Fruit fly (Drosophila melanogaster) whole organism, embryonic: ENCODE measurements around the gene CG44004.

Experiments
- Asciz ChIP-seq: fragments of 200-800 bp; sonication (Bioruptor generic); optimal IDR thresholded peaks from 2 replicates; lab custom pipeline; 2017; ENCODE audit warnings: missing biosample characterization, mild to moderate bottlenecking, missing genetic modification characterization, missing genetic modification reagents
- Atf6 ChIP-seq: fragments of 200-800 bp; sonication (Bioruptor generic); IDR thresholded peaks from 2 replicates; pipeline ENCODE4 v1.3.6; 2022; ENCODE audit warnings: missing biosample characterization, missing genetic modification characterization
- Blimp-1 ChIP-seq: fragments of 200-800 bp; sonication (Bioruptor generic); optimal IDR thresholded peaks from 3 replicates; lab custom pipeline; 2018; ENCODE audit warnings: missing biosample characterization, missing genetic modification characterization, mild to moderate bottlenecking, moderate library complexity, missing genetic modification reagents
- CG10267 ChIP-seq: fragments of 200-800 bp; sonication (Bioruptor generic); optimal IDR thresholded peaks from 2 replicates; lab custom pipeline; 2018; ENCODE audit warnings: missing biosample characterization, mild to moderate bottlenecking, missing genetic modification characterization, moderate library complexity
- CG10366 ChIP-seq: fragments of 200-800 bp; sonication (Bioruptor generic); IDR thresholded peaks from 2 replicates; pipeline ENCODE4 v1.3.6; 2022; ENCODE audit warnings: missing biosample characterization, missing genetic modification characterization
- CG10543 ChIP-seq: fragments of 200-800 bp; sonication (Bioruptor generic); optimal IDR thresholded peaks from 3 replicates; lab custom pipeline; 2017; ENCODE audit warnings: missing biosample characterization, mild to moderate bottlenecking, missing genetic modification characterization, moderate library complexity
- CG11504 ChIP-seq: fragments of 200-800 bp; sonication (Bioruptor generic); optimal IDR thresholded peaks from 3 replicates; lab custom pipeline; 2019; ENCODE audit warnings: missing biosample characterization, mild to moderate bottlenecking, missing genetic modification characterization, moderate library complexity
- CG1233 ChIP-seq: fragments of 200-800 bp; sonication (Bioruptor generic); optimal IDR thresholded peaks from 4 replicates; lab custom pipeline; 2018; ENCODE audit warnings: missing biosample characterization, mild to moderate bottlenecking, missing genetic modification characterization
- CG12391 ChIP-seq: fragments of 200-800 bp; sonication (Bioruptor generic); optimal IDR thresholded peaks from 3 replicates; lab custom pipeline; 2018; ENCODE audit warnings: missing biosample characterization, mild to moderate bottlenecking, missing genetic modification characterization, moderate library complexity
- CG13424 ChIP-seq: fragments of 200-800 bp; sonication (Bioruptor generic); optimal IDR thresholded peaks from 2 replicates; lab custom pipeline; 2019; ENCODE audit warnings: missing biosample characterization, mild to moderate bottlenecking, missing genetic modification characterization, moderate library complexity
- CG14710 ChIP-seq: fragments of 200-800 bp; sonication (Bioruptor generic); optimal IDR thresholded peaks from 3 replicates; lab custom pipeline; 2019; ENCODE audit warnings: missing biosample characterization, mild to moderate bottlenecking, missing genetic modification characterization, moderate library complexity
- CG15269 ChIP-seq: fragments of 200-800 bp; sonication (Bioruptor generic); optimal IDR thresholded peaks from 2 replicates; lab custom pipeline; 2018; ENCODE audit warnings: missing biosample characterization, mild to moderate bottlenecking, missing genetic modification characterization, moderate library complexity
- CG15601 ChIP-seq: fragments of 200-800 bp; sonication (Bioruptor generic); optimal IDR thresholded peaks from 3 replicates; lab custom pipeline; 2019; ENCODE audit warnings: missing biosample characterization, mild to moderate bottlenecking, missing genetic modification characterization, moderate library complexity
- CG1647 ChIP-seq: fragments of 200-800 bp; sonication (Bioruptor generic); optimal IDR thresholded peaks from 3 replicates; lab custom pipeline; 2016; ENCODE audit warnings: missing biosample characterization, missing genetic modification characterization
- CG17385 ChIP-seq: fragments of 200-800 bp; sonication (Bioruptor generic); optimal IDR thresholded peaks from 3 replicates; lab custom pipeline; 2018; ENCODE audit warnings: missing biosample characterization, mild to moderate bottlenecking, missing genetic modification characterization
- CG17829 ChIP-seq: fragments of 200-800 bp; optimal IDR thresholded peaks from 2 replicates; lab custom pipeline; 2019; ENCODE audit warnings: missing biosample characterization, mild to moderate bottlenecking, missing genetic modification characterization, moderate library complexity
- CG30403 ChIP-seq: fragments of 200-800 bp; sonication (Bioruptor generic); optimal IDR thresholded peaks from 3 replicates; lab custom pipeline; 2016; ENCODE audit warnings: missing biosample characterization, missing genetic modification characterization
- CG32767 ChIP-seq: fragments of 200-800 bp; sonication (Bioruptor generic); IDR thresholded peaks from 2 replicates; pipeline ENCODE4 v1.3.6; 2022; ENCODE audit warnings: missing biosample characterization, missing genetic modification characterization
- CG33557 ChIP-seq: fragments of 200-800 bp; sonication (Bioruptor generic); optimal IDR thresholded peaks from 2 replicates; lab custom pipeline; 2019; ENCODE audit warnings: missing biosample characterization, mild to moderate bottlenecking, missing genetic modification characterization, moderate library complexity
- CG34422 ChIP-seq: fragments of 200-800 bp; sonication (Bioruptor generic); IDR thresholded peaks from 3 replicates; pipeline ENCODE4 v1.3.6; 2022; ENCODE audit warnings: missing biosample characterization, missing genetic modification characterization
- CG6254 ChIP-seq: fragments of 200-800 bp; sonication (Bioruptor generic); optimal IDR thresholded peaks from 3 replicates; lab custom pipeline; 2017; ENCODE audit warnings: mild to moderate bottlenecking, missing biosample characterization, missing genetic modification reagents, missing genetic modification characterization
- CG7786 ChIP-seq: fragments of 200-800 bp; sonication (Bioruptor generic); optimal IDR thresholded peaks from 2 replicates; lab custom pipeline; 2016; ENCODE audit warnings: missing biosample characterization, missing genetic modification characterization
- CG9727 ChIP-seq: fragments of 200-800 bp; sonication (Bioruptor generic); optimal IDR thresholded peaks from 3 replicates; lab custom pipeline; 2017; ENCODE audit warnings: missing biosample characterization, mild to moderate bottlenecking, missing genetic modification characterization
- CTCF ChIP-seq: fragments of 200-800 bp; sonication (Bioruptor generic); optimal IDR thresholded peaks from 2 replicates; lab custom pipeline; 2017; ENCODE audit warnings: missing biosample characterization, mild to moderate bottlenecking, missing genetic modification characterization, moderate library complexity
- Camta ChIP-seq: fragments of 200-800 bp; sonication (Bioruptor generic); optimal IDR thresholded peaks from 2 replicates; lab custom pipeline; 2016; ENCODE audit warnings: missing biosample characterization, missing genetic modification characterization
- D19A ChIP-seq: fragments of 200-800 bp; optimal IDR thresholded peaks from 3 replicates; lab custom pipeline; 2019; ENCODE audit warnings: missing biosample characterization, mild to moderate bottlenecking, missing genetic modification characterization, moderate library complexity
- Eip74EF ChIP-seq, 2 experiments: fragments of 200-800 bp in 1 of 2; fragments of >200 bp in 1 of 2; sonication (Bioruptor generic) in 1 of 2; optimal IDR thresholded peaks; 2 replicates each; lab custom pipeline; 2017 to 2019; ENCODE audit warnings: missing biosample characterization in 2 of 2, missing genetic modification characterization in 2 of 2, mild to moderate bottlenecking in 1 of 2, moderate library complexity in 1 of 2
- Fer1 ChIP-seq: fragments of 200-800 bp; sonication (Bioruptor generic); optimal IDR thresholded peaks from 2 replicates; lab custom pipeline; 2017; ENCODE audit warnings: missing biosample characterization, mild to moderate bottlenecking, missing genetic modification characterization
- Lim3 ChIP-seq: fragments of 200-800 bp; sonication (Bioruptor generic); IDR thresholded peaks from 2 replicates; pipeline ENCODE4 v1.3.6; 2022; ENCODE audit warnings: missing biosample characterization, missing genetic modification characterization
- PHDP ChIP-seq: fragments of 200-800 bp; sonication (Bioruptor generic); optimal IDR thresholded peaks from 3 replicates; lab custom pipeline; 2018; ENCODE audit warnings: missing biosample characterization, mild to moderate bottlenecking, missing genetic modification characterization, moderate library complexity
- Sox102F ChIP-seq: fragments of 200-800 bp; sonication (Bioruptor generic); optimal IDR thresholded peaks from 2 replicates; lab custom pipeline; 2018; ENCODE audit warnings: missing biosample characterization, mild to moderate bottlenecking, missing genetic modification characterization, moderate library complexity
- Spps ChIP-seq: fragments of 200-800 bp; sonication (Bioruptor generic); optimal IDR thresholded peaks from 2 replicates; lab custom pipeline; 2018; ENCODE audit warnings: missing biosample characterization, mild to moderate bottlenecking, missing genetic modification characterization
- Usf ChIP-seq: fragments of 200-800 bp; sonication (Bioruptor generic); optimal IDR thresholded peaks from 2 replicates; lab custom pipeline; 2017; ENCODE audit warnings: missing genotype, missing biosample characterization, missing genetic modification characterization
- bowl ChIP-seq: fragments of 200-800 bp; sonication (Bioruptor generic); IDR thresholded peaks from 2 replicates; pipeline ENCODE4 v1.3.6; 2022; ENCODE audit warnings: missing biosample characterization, missing genetic modification characterization
- bsh ChIP-seq, 2 experiments: fragments of 200-800 bp; sonication (Bioruptor generic); optimal IDR thresholded peaks; 2 replicates each; lab custom pipeline; 2017 to 2018; ENCODE audit warnings: mild to moderate bottlenecking in 2 of 2, missing biosample characterization in 2 of 2, missing genetic modification characterization in 2 of 2, moderate library complexity in 1 of 2
- crol ChIP-seq: fragments of 200-800 bp; sonication (Bioruptor generic); IDR thresholded peaks from 2 replicates; pipeline ENCODE4 v1.3.6; 2022; ENCODE audit warnings: missing biosample characterization, missing genetic modification characterization
- dmrt11E ChIP-seq: fragments of 200-800 bp; sonication (Bioruptor generic); optimal IDR thresholded peaks from 3 replicates; lab custom pipeline; 2018; ENCODE audit warnings: missing biosample characterization, mild to moderate bottlenecking, missing genetic modification characterization, moderate library complexity
- eve ChIP-seq, 2 experiments: fragments of >200 bp; optimal IDR thresholded peaks; 2 replicates each; lab custom pipeline; 2017; ENCODE audit warnings: missing biosample characterization in 2 of 2, missing genetic modification characterization in 2 of 2
- exex ChIP-seq: fragments of 200-800 bp; sonication (Bioruptor generic); optimal IDR thresholded peaks from 4 replicates; lab custom pipeline; 2018; ENCODE audit warnings: missing biosample characterization, mild to moderate bottlenecking, missing genetic modification characterization, moderate library complexity
- fd96Cb ChIP-seq: fragments of 200-800 bp; sonication (Bioruptor generic); optimal IDR thresholded peaks from 2 replicates; lab custom pipeline; 2018; ENCODE audit warnings: missing biosample characterization, mild to moderate bottlenecking, missing genetic modification characterization, moderate library complexity
- ftz-f1 ChIP-seq: fragments of 200-800 bp; sonication (Bioruptor generic); optimal IDR thresholded peaks from 2 replicates; lab custom pipeline; 2016; ENCODE audit warnings: missing biosample characterization, missing genetic modification characterization
- gem ChIP-seq: fragments of 200-800 bp; sonication (Bioruptor generic); optimal IDR thresholded peaks from 2 replicates; lab custom pipeline; 2019; ENCODE audit warnings: missing biosample characterization, mild to moderate bottlenecking, missing genetic modification characterization, moderate library complexity
- grau ChIP-seq: fragments of 200-800 bp; optimal IDR thresholded peaks from 3 replicates; lab custom pipeline; 2019; ENCODE audit warnings: missing biosample characterization, mild to moderate bottlenecking, missing genetic modification characterization, moderate library complexity
- kah ChIP-seq: fragments of 200-800 bp; sonication (Bioruptor generic); optimal IDR thresholded peaks from 2 replicates; lab custom pipeline; 2018; ENCODE audit warnings: missing biosample characterization, mild to moderate bottlenecking, missing genetic modification characterization
- lilli ChIP-seq: fragments of 200-800 bp; sonication (Bioruptor generic); optimal IDR thresholded peaks from 3 replicates; lab custom pipeline; 2016; ENCODE audit warnings: missing biosample characterization, missing genetic modification characterization
- nerfin-1 ChIP-seq: fragments of 200-800 bp; sonication (Bioruptor generic); optimal IDR thresholded peaks from 3 replicates; lab custom pipeline; 2019; ENCODE audit warnings: missing biosample characterization, mild to moderate bottlenecking, missing genetic modification characterization, moderate library complexity
- nmo ChIP-seq: fragments of 200-800 bp; sonication (Bioruptor generic); optimal IDR thresholded peaks from 2 replicates; lab custom pipeline; 2018; ENCODE audit warnings: missing biosample characterization, mild to moderate bottlenecking, missing genetic modification characterization, moderate library complexity
- row ChIP-seq: fragments of 200-800 bp; sonication (Bioruptor generic); IDR thresholded peaks from 3 replicates; pipeline ENCODE4 v1.3.6; 2022; ENCODE audit warnings: missing biosample characterization, missing genetic modification characterization
- sens ChIP-seq: fragments of 200-800 bp; sonication (Bioruptor generic); peaks from one replicate; lab custom pipeline; 2016; ENCODE audit warnings: missing biosample characterization, missing genetic modification characterization
- sim ChIP-seq: fragments of 200-800 bp; sonication (Bioruptor generic); IDR thresholded peaks from 2 replicates; pipeline ENCODE4 v1.3.6; 2022; ENCODE audit warnings: missing biosample characterization, missing genetic modification characterization
- tap ChIP-seq: fragments of 200-800 bp; optimal IDR thresholded peaks from 3 replicates; lab custom pipeline; 2019; ENCODE audit warnings: missing biosample characterization, mild to moderate bottlenecking, missing genetic modification characterization, moderate library complexity

CG44004 gene

DNA sequence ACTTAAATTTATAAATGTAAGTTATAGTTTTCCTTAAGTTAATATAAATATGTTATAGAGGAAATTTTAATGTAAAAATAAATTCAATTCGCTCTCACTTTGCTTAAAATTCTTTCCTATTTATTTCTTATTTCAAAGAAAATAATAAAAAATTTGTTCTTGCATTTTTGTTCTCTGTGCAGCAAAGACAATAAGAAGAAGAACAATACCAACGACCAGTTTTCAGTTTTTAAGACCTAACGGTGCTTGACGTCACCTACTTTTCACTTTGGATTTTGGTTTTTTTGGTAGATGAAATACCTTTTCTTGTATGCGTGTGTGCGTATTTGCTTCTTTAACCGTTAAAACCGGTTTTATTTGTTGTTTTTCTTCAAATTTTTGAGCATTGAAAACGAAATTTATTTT is 28.5 kb upstream of the CG44004 start:
- TF ChIP-seq CTCF (GFP tag; lab: Kevin White, UChicago) (no peak), nmo (GFP tag; lab: Kevin White, UChicago) (peak; percentile 66), CG10366 (GFP tag; lab: Robert Waterston, UW) (no peak), CG32767 (GFP tag; lab: Robert Waterston, UW) (no peak), CG1647 (GFP tag; lab: Kevin White, UChicago) (no peak), Asciz (GFP tag; lab: Kevin White, UChicago) (peak; percentile 24), CG7786 (GFP tag; lab: Kevin White, UChicago) (no peak), CG15601 (tag; lab: Kevin White, UChicago) (peak; percentile 73), ftz-f1 (GFP tag; lab: Kevin White, UChicago) (no peak), CG17385 (GFP tag; lab: Kevin White, UChicago) (peak; percentile 77), lilli (GFP tag; lab: Kevin White, UChicago) (no peak), Spps (peak; percentile 41), Atf6 (GFP tag; lab: Robert Waterston, UW) (no peak), crol (GFP tag; lab: Robert Waterston, UW) (no peak), D19A (peak; percentile 48), Eip74EF (GFP tag; optimal IDR thresholded peaks at IDR 0.05; lab: Kevin White, UChicago) (peak in 1 of 2 experiments; percentile 9), kah (GFP tag; lab: Kevin White, UChicago) (no peak), CG1233 (GFP tag; lab: Kevin White, UChicago) (peak; percentile 9), CG10267 (tag; lab: Kevin White, UChicago) (peak; percentile 49), CG15269 (tag; lab: Kevin White, UChicago) (peak; percentile 5), nerfin-1 (tag; lab: Kevin White, UChicago) (peak; percentile 11), CG33557 (GFP tag; lab: Kevin White, UChicago) (peak; percentile 30), eve (GFP tag; optimal IDR thresholded peaks at IDR 0.05; lab: Kevin White, UChicago) (no peak), Fer1 (GFP tag; lab: Kevin White, UChicago) (no peak), bowl (GFP tag; lab: Robert Waterston, UW) (no peak), sens (peak; percentile 69), CG12391 (tag; lab: Kevin White, UChicago) (peak; percentile 56), Usf (no peak), Camta (GFP tag; lab: Kevin White, UChicago) (no peak), CG9727 (peak; percentile 37), fd96Cb (peak; percentile 43), CG13424 (tag; lab: Kevin White, UChicago) (peak; percentile 64), PHDP (tag; lab: Kevin White, UChicago) (peak; percentile 43), CG17829 (tag; lab: Kevin White, UChicago) (peak; percentile 73), sim (0 out of 2 replicates have a peak, but pooled peaks have one; percentile 14), dmrt11E (tag; lab: Kevin White, UChicago) (peak; percentile 64), Sox102F (GFP tag; lab: Kevin White, UChicago) (peak; percentile 63), Blimp-1 (peak; percentile 97), tap (tag; lab: Kevin White, UChicago) (peak; percentile 37), CG30403 (peak; percentile 1), grau (peak; percentile 49), exex (tag; lab: Kevin White, UChicago) (no peak), Lim3 (GFP tag; lab: Robert Waterston, UW) (no peak), row (GFP tag; lab: Robert Waterston, UW) (peak; percentile 47), CG10543 (GFP tag; lab: Kevin White, UChicago) (no peak), CG11504 (peak; percentile 52), CG14710 (tag; lab: Kevin White, UChicago) (peak; percentile 79), CG34422 (no peak), bsh (GFP tag; optimal IDR thresholded peaks at IDR 0.05; lab: Kevin White, UChicago) (peak in 1 of 2 experiments; percentile 77), gem (tag; lab: Kevin White, UChicago) (peak; percentile 77), CG6254 (GFP tag; lab: Kevin White, UChicago) (peak; percentile 58)
